Worm (Caenorhabditis elegans) whole organism, L4 larva: Measurements from ENCODE around the gene Y39G8B.10.

Experiments used
- R02D3.7 ChIP-seq: fragments of 150-350 bp; sonication (generic microtip); optimal IDR thresholded peaks from 3 replicates; lab custom pipeline; 2014; ENCODE audit warnings: missing biosample characterization, missing genetic modification characterization
- T20F7.1 ChIP-seq: fragments of 200-800 bp; sonication (Bioruptor generic); optimal IDR thresholded peaks from 2 replicates; lab custom pipeline; 2018; ENCODE audit warnings: mild to moderate bottlenecking, missing genetic modification characterization, missing compliant biosample characterization
- Y48G9A.11 ChIP-seq: fragments of 200-800 bp; sonication (Bioruptor generic); IDR thresholded peaks from 2 replicates; pipeline ENCODE4 v1.3.6; 2022; ENCODE audit warnings: missing genetic modification reagents, missing genetic modification characterization, missing compliant biosample characterization
- arid-1 ChIP-seq: fragments of 200-800 bp; sonication (Bioruptor generic); conservative IDR thresholded peaks from 2 replicates; pipeline ENCODE4 v1.3.6; 2022; ENCODE audit warnings: missing genetic modification reagents, missing genetic modification characterization, missing compliant biosample characterization
- ceh-20 ChIP-seq: fragments of 200-800 bp; sonication (Bioruptor generic); IDR thresholded peaks from 2 replicates; pipeline ENCODE4 v1.3.6; 2022; ENCODE audit warnings: missing genetic modification reagents, missing genetic modification characterization, missing compliant biosample characterization
- ceh-44 ChIP-seq: fragments of 200-800 bp; sonication (Bioruptor generic); IDR thresholded peaks from 2 replicates; pipeline ENCODE4 v1.3.6; 2022; ENCODE audit warnings: missing genetic modification reagents, missing genetic modification characterization, missing compliant biosample characterization
- cey-2 ChIP-seq: sonication (generic microtip); optimal IDR thresholded peaks from 3 replicates; lab custom pipeline; 2017; ENCODE audit warnings: missing genetic modification characterization, mild to moderate bottlenecking, missing compliant biosample characterization, antibody characterized with exemption, borderline replicate concordance; ENCODE audit not compliant: insufficient read depth
- daf-16 ChIP-seq, 3 experiments: sonication (generic microtip); optimal IDR thresholded peaks; 2 replicates each; lab custom pipeline; 2016 to 2017; ENCODE audit warnings: missing genetic modification characterization in 3 of 3, missing genetic modification reagents in 3 of 3, mild to moderate bottlenecking in 2 of 3, missing compliant biosample characterization in 2 of 3, missing biosample characterization in 1 of 3, moderate library complexity in 1 of 3
- dmd-6 ChIP-seq: fragments of 200-800 bp; sonication (Bioruptor generic); IDR thresholded peaks from 2 replicates; pipeline ENCODE4 v1.3.6; 2022; ENCODE audit warnings: missing genetic modification reagents, missing genetic modification characterization, missing compliant biosample characterization
- dmd-9 ChIP-seq: fragments of 200-800 bp; sonication (Bioruptor generic); IDR thresholded peaks from 2 replicates; pipeline ENCODE4 v1.3.6; 2022; ENCODE audit warnings: missing genetic modification reagents, missing genetic modification characterization, missing compliant biosample characterization
- dpl-1 ChIP-seq: fragments of 150-350 bp; optimal IDR thresholded peaks from 2 replicates; lab custom pipeline; 2014; ENCODE audit warnings: missing biosample characterization, missing genetic modification reagents, missing genetic modification characterization
- dve-1 ChIP-seq: sonication (generic microtip); optimal IDR thresholded peaks from 2 replicates; lab custom pipeline; 2017; ENCODE audit warnings: antibody characterized with exemption, mild to moderate bottlenecking, missing genetic modification characterization, missing compliant biosample characterization; ENCODE audit not compliant: insufficient read depth
- hif-1 ChIP-seq, 2 experiments: sonication (generic microtip); optimal IDR thresholded peaks; 2 replicates each; lab custom pipeline; 2016 to 2017; ENCODE audit warnings: missing compliant biosample characterization in 2 of 2, missing genetic modification characterization in 2 of 2, missing genetic modification reagents in 2 of 2, missing genotype in 2 of 2, mild to moderate bottlenecking in 1 of 2
- lim-7 ChIP-seq: fragments of 200-800 bp; sonication (Bioruptor generic); IDR thresholded peaks from 2 replicates; pipeline ENCODE4 v1.3.6; 2022; ENCODE audit warnings: missing genetic modification characterization, missing compliant biosample characterization
- lin-1 ChIP-seq: fragments of 200-800 bp; sonication (Bioruptor generic); IDR thresholded peaks from 2 replicates; pipeline ENCODE4 v1.3.6; 2022; ENCODE audit warnings: missing genetic modification reagents, missing genetic modification characterization, missing compliant biosample characterization
- lin-13 ChIP-seq: fragments of 150-350 bp; optimal IDR thresholded peaks from 2 replicates; lab custom pipeline; 2014; ENCODE audit warnings: missing biosample characterization, missing genetic modification reagents, missing genetic modification characterization
- lin-38 ChIP-seq: fragments of 200-800 bp; sonication (Bioruptor generic); IDR thresholded peaks from 2 replicates; pipeline ENCODE4 v1.3.6; 2022; ENCODE audit warnings: missing genetic modification reagents, missing genetic modification characterization, missing compliant biosample characterization
- lin-39 ChIP-seq: fragments of 150-350 bp; optimal IDR thresholded peaks from 2 replicates; lab custom pipeline; 2014; ENCODE audit warnings: missing biosample characterization, missing genetic modification reagents, missing genetic modification characterization
- mdt-29 ChIP-seq: fragments of 200-800 bp; sonication (Bioruptor generic); IDR thresholded peaks from 2 replicates; pipeline ENCODE4 v1.3.6; 2022; ENCODE audit warnings: missing genetic modification reagents, missing genetic modification characterization, missing compliant biosample characterization
- mxl-2 ChIP-seq: fragments of 200-800 bp; sonication (Bioruptor generic); conservative IDR thresholded peaks from 2 replicates; pipeline ENCODE4 v1.3.6; 2022; ENCODE audit warnings: missing genetic modification reagents, missing genetic modification characterization, missing compliant biosample characterization
- nhr-102 ChIP-seq: sonication (generic microtip); optimal IDR thresholded peaks from 2 replicates; lab custom pipeline; 2016; ENCODE audit warnings: mild to moderate bottlenecking, missing genetic modification characterization, moderate library complexity, missing compliant biosample characterization
- nhr-237 ChIP-seq: sonication (generic microtip); optimal IDR thresholded peaks from 2 replicates; lab custom pipeline; 2017; ENCODE audit warnings: missing biosample characterization, missing genetic modification characterization
- nhr-28 ChIP-seq: fragments of 150-350 bp; optimal IDR thresholded peaks from 2 replicates; lab custom pipeline; 2014; ENCODE audit warnings: missing biosample characterization, missing genetic modification characterization
- nhr-42 ChIP-seq: fragments of 200-800 bp; sonication (Bioruptor generic); IDR thresholded peaks from 2 replicates; pipeline ENCODE4 v1.3.6; 2022; ENCODE audit warnings: missing genetic modification characterization, missing compliant biosample characterization
- nhr-76 ChIP-seq: fragments of 150-350 bp; optimal IDR thresholded peaks from 2 replicates; lab custom pipeline; 2014; ENCODE audit warnings: missing biosample characterization, missing genetic modification characterization
- pqm-1 ChIP-seq: sonication (generic microtip); optimal IDR thresholded peaks from 2 replicates; lab custom pipeline; 2017; ENCODE audit warnings: missing biosample characterization, missing genetic modification characterization
- snpc-1.2 ChIP-seq: fragments of 200-800 bp; sonication (Bioruptor generic); IDR thresholded peaks from 2 replicates; pipeline ENCODE4 v1.3.6; 2022; ENCODE audit warnings: missing genetic modification reagents, missing genetic modification characterization, missing compliant biosample characterization
- snpc-4 ChIP-seq: fragments of 150-350 bp; optimal IDR thresholded peaks from 2 replicates; lab custom pipeline; 2014; ENCODE audit warnings: missing biosample characterization, missing genetic modification characterization
- spr-1 ChIP-seq: sonication (generic microtip); optimal IDR thresholded peaks from 2 replicates; lab custom pipeline; 2016; ENCODE audit warnings: mild to moderate bottlenecking, missing genetic modification characterization, missing compliant biosample characterization
- unc-130 ChIP-seq: sonication (generic microtip); optimal IDR thresholded peaks from 2 replicates; lab custom pipeline; 2016; ENCODE audit warnings: missing genetic modification reagents, missing genetic modification characterization, missing compliant biosample characterization
- unc-39 ChIP-seq: sonication (generic microtip); optimal IDR thresholded peaks from 2 replicates; lab custom pipeline; 2017; ENCODE audit warnings: missing biosample characterization, missing genetic modification characterization
- unc-62 ChIP-seq, 3 experiments: fragments of 150-350 bp in 1 of 3; sonication (generic microtip); optimal IDR thresholded peaks in 2 of 3; peaks in 1 of 3; 1 replicate in 1 of 3; 2 replicates in 2 of 3; lab custom pipeline; 2014 to 2017; ENCODE audit warnings: missing biosample characterization in 3 of 3, missing genetic modification characterization in 3 of 3, missing genetic modification reagents in 3 of 3, missing genotype in 1 of 3
- zfp-2 ChIP-seq: sonication (generic microtip); optimal IDR thresholded peaks from 2 replicates; lab custom pipeline; 2016; ENCODE audit warnings: mild to moderate bottlenecking, missing genetic modification characterization, missing compliant biosample characterization

Y39G8B.10 gene

DNA sequence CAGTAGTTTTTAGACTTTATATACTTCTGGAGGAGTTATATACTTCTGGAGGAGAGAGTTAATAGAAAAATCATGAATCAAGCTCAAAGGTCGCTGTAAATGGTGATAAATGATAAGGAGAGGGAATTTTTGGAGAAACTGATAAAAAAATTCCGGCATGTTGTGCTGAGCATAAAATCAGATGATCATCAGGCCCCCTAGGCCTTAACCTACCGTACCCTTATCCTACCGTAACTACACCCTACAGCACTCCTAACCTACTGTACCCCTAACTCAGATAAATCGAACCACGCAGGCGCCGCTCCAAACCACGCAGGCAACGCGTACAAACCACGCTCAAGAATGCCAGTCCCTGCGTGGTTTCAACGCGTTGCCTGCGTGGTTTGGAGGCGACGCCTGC, 17.1 kb upstream of the Y39G8B.10 start, which contains the start of gene F01D5.3:
Gene F01D5.3 (minus strand): TSS at position 101 of the 400 bp plus-strand sequence.
- TF ChIP-seq pqm-1 (tag; lab: Kevin White, UChicago) (peak; percentile 41), nhr-28 (tag; lab: Kevin White, UChicago) (peak; percentile 7)

DNA sequence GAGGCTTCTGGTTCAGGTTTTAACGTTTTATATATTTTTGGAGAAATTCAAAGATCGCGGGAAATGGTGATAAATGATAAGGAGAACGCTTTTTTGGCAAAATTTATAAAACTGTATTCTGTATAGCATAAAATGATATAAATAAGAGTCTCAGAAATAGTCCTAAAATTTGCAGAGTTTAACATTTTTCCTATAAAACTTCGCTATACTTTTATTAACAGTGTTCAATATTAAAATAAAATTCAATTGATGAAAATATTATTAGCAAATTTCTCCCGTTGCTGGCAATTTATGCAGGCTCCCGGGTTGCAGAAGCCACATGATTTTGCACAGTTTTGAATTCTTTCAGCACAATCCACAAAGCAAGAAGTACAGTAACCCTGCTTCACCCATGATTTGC, 16.0 kb upstream of the Y39G8B.10 start, which contains the start of gene F01D5.2:
Gene F01D5.2 (minus strand): TSS at position 101 of the 400 bp plus-strand sequence.
- no peak for TF ChIP-seq nhr-42 (GFP tag; lab: Robert Waterston, UW)
- no peak for TF ChIP-seq arid-1 (GFP tag; lab: Robert Waterston, UW)
- no peak for TF ChIP-seq nhr-102 (tag; lab: Kevin White, UChicago)
- no peak for TF ChIP-seq ceh-20 (GFP tag; lab: Robert Waterston, UW)
- TF ChIP-seq lin-38 (GFP tag; lab: Robert Waterston, UW), result no peak
- no peak for TF ChIP-seq cey-2 (tag; lab: Kevin White, UChicago)
- no peak for TF ChIP-seq mdt-29 (GFP tag; lab: Robert Waterston, UW)
- TF ChIP-seq daf-16 (GFP tag; optimal IDR thresholded peaks at IDR 0.05; lab: Kevin White, UChicago), result no peak
- no peak for TF ChIP-seq daf-16 (tag; optimal IDR thresholded peaks at IDR 0.05; lab: Kevin White, UChicago)
- TF ChIP-seq dmd-9, result no peak
- TF ChIP-seq snpc-4 (tag; lab: Kevin White, UChicago), result no peak
- TF ChIP-seq T20F7.1, result no peak

DNA sequence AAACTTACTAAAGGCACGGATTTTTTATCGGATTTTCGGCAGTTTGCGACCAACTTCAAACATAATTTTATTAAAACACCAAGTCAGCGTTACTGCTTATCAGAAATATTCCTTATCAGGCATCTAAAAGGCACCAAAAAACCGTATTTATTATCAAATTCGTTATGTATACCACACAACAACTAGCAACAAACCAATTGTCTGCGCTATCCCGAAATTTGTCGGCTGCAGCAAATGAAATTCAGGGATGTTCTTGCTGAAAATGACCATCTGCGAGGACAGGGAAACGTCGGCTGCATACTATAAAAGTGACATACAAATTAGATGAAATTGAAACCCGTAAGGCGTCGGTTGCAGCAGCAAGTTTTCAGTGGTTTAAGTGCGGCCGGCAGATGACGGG, 15.1 kb upstream of the Y39G8B.10 start:
- TF ChIP-seq zfp-2 (tag; lab: Kevin White, UChicago) (no peak), spr-1 (no peak), dmd-6 (GFP tag; lab: Robert Waterston, UW) (no peak), unc-39 (tag; lab: Kevin White, UChicago) (no peak), dpl-1 (GFP tag; lab: Kevin White, UChicago) (no peak), lin-13 (no peak), nhr-102 (tag; lab: Kevin White, UChicago) (no peak), pqm-1 (tag; lab: Kevin White, UChicago) (peak; percentile 52), daf-16 (GFP tag; optimal IDR thresholded peaks at IDR 0.05; lab: Kevin White, UChicago) (no peak), daf-16 (tag; optimal IDR thresholded peaks at IDR 0.05; lab: Kevin White, UChicago) (peak; percentile 31), nhr-237 (no peak), R02D3.7 (tag; lab: Kevin White, UChicago) (no peak), unc-62 (GFP tag; optimal IDR thresholded peaks at IDR 0.05 in 1 of 2; lab: Kevin White, UChicago) (peak in 1 of 2 experiments; percentile 48), unc-62 (tag; optimal IDR thresholded peaks at IDR 0.05; lab: Kevin White, UChicago) (no peak), mxl-2 (GFP tag; lab: Robert Waterston, UW) (no peak), snpc-1.2 (GFP tag; lab: Robert Waterston, UW) (no peak), nhr-28 (tag; lab: Kevin White, UChicago) (peak; percentile 1), dve-1 (tag; lab: Kevin White, UChicago) (peak; percentile 16)

DNA sequence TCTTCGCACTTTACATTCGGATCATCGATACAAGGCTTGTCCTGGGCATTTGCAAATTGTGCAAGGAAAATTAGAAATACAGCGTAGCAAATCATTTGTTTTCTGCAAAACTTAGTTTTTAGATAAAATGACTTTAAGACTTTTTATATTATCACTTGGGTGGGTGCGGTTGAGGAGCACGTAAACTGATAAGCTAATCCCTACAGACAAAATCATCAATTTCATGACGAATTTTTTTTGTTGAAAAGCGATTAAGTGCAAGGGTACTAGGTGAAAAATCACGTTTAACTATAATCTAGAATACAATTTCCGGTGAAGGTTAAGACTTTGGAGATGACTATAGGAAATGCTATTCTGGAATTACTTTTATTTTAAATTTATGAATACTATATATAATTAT, 14.6 kb upstream of the Y39G8B.10 start, which contains the start of gene F01D5.1:
Gene F01D5.1 (minus strand): TSS at position 105 of the 400 bp plus-strand sequence.
- TF ChIP-seq dmd-6 (GFP tag; lab: Robert Waterston, UW) (peak; percentile 49; the same call in 1 of the 2 replicates), pqm-1 (tag; lab: Kevin White, UChicago) (peak; percentile 33), lin-1 (GFP tag; lab: Robert Waterston, UW) (0 out of 2 replicates have a peak, but pooled peaks have one; percentile 32), cey-2 (tag; lab: Kevin White, UChicago) (no peak)
- TF ChIP-seq, all 104 proteins: peak for 3

DNA sequence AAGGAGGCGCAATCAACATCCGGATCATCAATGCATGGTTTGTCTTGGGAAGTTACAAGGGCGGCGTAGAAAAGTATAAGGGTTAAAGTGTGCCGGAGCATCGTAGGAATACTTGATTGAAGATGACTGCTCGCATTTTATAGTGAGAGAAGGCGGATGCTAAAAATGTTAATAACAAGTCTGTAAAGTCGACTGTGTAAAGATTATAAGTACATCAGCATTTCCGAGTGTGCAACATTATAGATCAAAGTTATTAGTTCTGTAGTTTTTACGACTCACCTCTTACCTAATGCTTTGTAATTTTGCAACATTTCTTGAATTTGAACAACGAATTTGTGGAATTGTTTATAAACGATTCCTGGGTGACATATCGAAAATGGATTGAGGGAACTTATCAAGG, 12.0 kb upstream of the Y39G8B.10 start, which contains the start of gene Y39G8B.7:
Gene Y39G8B.7 (minus strand): TSS at position 101 of the 400 bp plus-strand sequence.
- no peak for TF ChIP-seq Y48G9A.11 (GFP tag; lab: Robert Waterston, UW)
- TF ChIP-seq hif-1 (tag; optimal IDR thresholded peaks at IDR 0.05; lab: Kevin White, UChicago), result no peak
- TF ChIP-seq lim-7 (GFP tag; lab: Robert Waterston, UW), result no peak
- TF ChIP-seq ceh-44 (GFP tag; lab: Robert Waterston, UW), result no peak
- TF ChIP-seq nhr-76, result no peak
- TF ChIP-seq unc-130 (GFP tag; lab: Kevin White, UChicago), result no peak
- no peak for TF ChIP-seq lin-39 (tag; lab: Kevin White, UChicago)
